Worm (Caenorhabditis elegans): ENCODE measurements around the gene W02C12.2.

DNA sequence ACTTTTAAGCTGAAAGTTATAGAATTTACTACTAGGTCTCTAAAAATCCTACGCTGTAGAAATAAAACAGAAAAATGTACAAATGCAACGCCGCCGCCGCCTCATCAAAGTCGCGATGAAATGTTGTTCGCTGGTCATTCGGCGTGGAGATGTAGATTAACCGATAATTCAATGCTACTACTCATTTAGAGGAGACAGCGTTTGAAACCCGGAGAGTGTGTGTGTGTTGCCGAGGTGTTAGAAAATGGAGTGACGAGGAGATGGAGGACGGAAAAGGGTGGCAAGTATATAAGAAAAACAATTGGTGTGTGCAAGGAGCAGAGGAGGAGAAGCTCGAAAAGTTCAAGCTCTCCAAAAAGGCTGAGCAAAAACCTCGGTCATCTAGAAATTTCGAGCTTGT is 44.5 kb upstream of the W02C12.2 start:
- TF ChIP-seq mdl-1 (tag; optimal IDR thresholded peaks at IDR 0.05) (no peak), zag-1 (tag; optimal IDR thresholded peaks at IDR 0.05) (no peak), nhr-76 (tag; optimal IDR thresholded peaks at IDR 0.05) (no peak), aly-2 (tag; optimal IDR thresholded peaks at IDR 0.05) (no peak), nhr-237 (tag; optimal IDR thresholded peaks at IDR 0.05) (no peak), pha-4 (tag; optimal IDR thresholded peaks at IDR 0.05) (no peak), nfya-1 (tag; optimal IDR thresholded peaks at IDR 0.05; ENCODE audit: insufficient read depth) (no peak), ama-1 (optimal IDR thresholded peaks at IDR 0.05) (no peak), jun-1 (tag; optimal IDR thresholded peaks at IDR 0.05) (no peak), ceh-16 (tag; optimal IDR thresholded peaks at IDR 0.05) (no peak), nhr-12 (tag; optimal IDR thresholded peaks at IDR 0.05) (no peak), fos-1 (tag; optimal IDR thresholded peaks at IDR 0.05) (no peak), elt-1 (tag; optimal IDR thresholded peaks at IDR 0.05) (no peak)
